Worm (Caenorhabditis elegans) whole organism, L4/young adult: ENCODE results near the gene math-5.

Experiments
- W03F9.2 ChIP-seq: fragments of 150-350 bp; optimal IDR thresholded peaks from 2 replicates; lab custom pipeline; 2014; ENCODE audit warnings: missing biosample characterization, missing genetic modification characterization
- dao-5 ChIP-seq: sonication (generic microtip); optimal IDR thresholded peaks from 2 replicates; lab custom pipeline; 2016; ENCODE audit warnings: missing genotype, missing genetic modification characterization, moderate library complexity, missing compliant biosample characterization
- him-1 ChIP-seq: sonication (generic microtip); optimal IDR thresholded peaks from 2 replicates; lab custom pipeline; 2016; ENCODE audit warnings: missing genotype, missing genetic modification reagents, missing genetic modification characterization, missing compliant biosample characterization

DNA sequence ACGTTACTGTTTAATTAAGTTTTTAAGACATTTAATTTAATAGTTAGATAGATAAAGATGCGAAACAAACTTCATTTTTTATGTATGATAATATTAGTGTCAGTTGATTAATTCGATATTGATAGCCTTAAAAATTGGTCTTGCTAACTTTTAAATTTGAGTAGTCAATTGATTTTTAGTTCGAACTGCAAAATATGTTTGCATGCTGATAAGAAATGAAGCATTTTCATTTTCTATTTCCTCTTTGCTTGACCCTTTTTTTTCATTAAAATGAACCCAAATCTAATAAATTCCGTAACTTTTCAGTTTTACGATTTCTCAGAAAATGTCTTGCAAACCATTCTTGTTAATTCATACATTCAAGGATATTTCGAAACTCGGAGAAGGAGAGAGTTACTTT, 22.5 kb upstream of the math-5 start, which contains the start of gene math-22:
- TF ChIP-seq him-1 (no peak), W03F9.2 (no peak), dao-5 (tag; lab: Kevin White, UChicago) (no peak)
